Fruit fly (Drosophila melanogaster): Measurements from ENCODE around the gene PRL-1.

Gene PRL-1

dm6 chr2L:16257227-16258071 is at the start of gene PRL-1, which contains the start of gene EndoGI:
Gene PRL-1 (minus strand): TSS chr2L:16257606.
Gene EndoGI (plus strand): TSS chr2L:16257688.
- TF ChIP-seq CG13204 (GFP tag; optimal IDR thresholded peaks at IDR 0.05), result no peak
- TF ChIP-seq D1 (tag; optimal IDR thresholded peaks at IDR 0.05), result peak; percentile 4
- no peak; the same call in 1 of the 2 replicates for TF ChIP-seq rn (GFP tag; IDR thresholded peaks at IDR 0.05)
- peak; percentile 85 for TF ChIP-seq CG12605 (GFP tag; IDR thresholded peaks at IDR 0.05)
- no peak for TF ChIP-seq fd96Ca (GFP tag; IDR thresholded peaks at IDR 0.05)
- peak; percentile 87 for TF ChIP-seq CG32121 (GFP tag; IDR thresholded peaks at IDR 0.05)
- TF ChIP-seq CG8301 (tag; optimal IDR thresholded peaks at IDR 0.05), result peak; percentile 67
- peak; percentile 78; the same call in 1 of the 2 replicates for TF ChIP-seq Ets98B (GFP tag; IDR thresholded peaks at IDR 0.05)
- TF ChIP-seq CG8159 (tag; optimal IDR thresholded peaks at IDR 0.05), result peak; percentile 81
- peak; percentile 91 for TF ChIP-seq CG4496 (GFP tag; IDR thresholded peaks at IDR 0.05)
- TF ChIP-seq gl (tag; optimal IDR thresholded peaks at IDR 0.05), result peak; percentile 10
- no peak for TF ChIP-seq CG14655 (GFP tag; optimal IDR thresholded peaks at IDR 0.05)
- peak; percentile 57 for TF ChIP-seq Snoo (tag; optimal IDR thresholded peaks at IDR 0.05)
- TF ChIP-seq Pif1B (GFP tag; optimal IDR thresholded peaks at IDR 0.05), result peak; percentile 47
- TF ChIP-seq CG17806 (tag; optimal IDR thresholded peaks at IDR 0.05), result peak; percentile 75
- TF ChIP-seq Pif1A (GFP tag; optimal IDR thresholded peaks at IDR 0.05), result peak; percentile 68
- TF ChIP-seq CG15710 (tag; optimal IDR thresholded peaks at IDR 0.05), result peak; percentile 79
- TF ChIP-seq CG10348 (GFP tag; IDR thresholded peaks at IDR 0.05), result no peak
- TF ChIP-seq CG9948 (tag; optimal IDR thresholded peaks at IDR 0.05), result peak; percentile 71
- no peak for TF ChIP-seq EcR (GFP tag; optimal IDR thresholded peaks at IDR 0.05)
- peak; percentile 72 for TF ChIP-seq CG34367 (tag; optimal IDR thresholded peaks at IDR 0.05)

- TF ChIP-seq D1 (tag; optimal IDR thresholded peaks at IDR 0.05) (peak; percentile 58), CG8301 (tag; optimal IDR thresholded peaks at IDR 0.05) (no peak), CG14655 (GFP tag; optimal IDR thresholded peaks at IDR 0.05) (no peak), CG15710 (tag; optimal IDR thresholded peaks at IDR 0.05) (peak; percentile 34)
Measured at dm6 chr2L:16302773-16303279, 45.4 kb upstream of the PRL-1 start, which contains the start of gene GMF. Gene GMF (minus strand): TSS chr2L:16302954.

dm6 chr2L:16299466-16300311 is 42.3 kb upstream of the PRL-1 start, which contains the start of the genes heix and CG17328:
Gene heix (minus strand): TSS chr2L:16299858.
Gene CG17328 (plus strand): TSS chr2L:16299943.
- TF ChIP-seq rn (GFP tag; IDR thresholded peaks at IDR 0.05) (0 out of 2 replicates have a peak, but pooled peaks have one; percentile 40), CG10348 (GFP tag; IDR thresholded peaks at IDR 0.05) (0 out of 2 replicates have a peak, but pooled peaks have one; percentile 16), CG9948 (tag; optimal IDR thresholded peaks at IDR 0.05) (peak; percentile 59), CG15710 (tag; optimal IDR thresholded peaks at IDR 0.05) (peak; percentile 74), CG17806 (tag; optimal IDR thresholded peaks at IDR 0.05) (peak; percentile 62), CG8301 (tag; optimal IDR thresholded peaks at IDR 0.05) (peak; percentile 59), CG12605 (GFP tag; IDR thresholded peaks at IDR 0.05) (no peak), D1 (tag; optimal IDR thresholded peaks at IDR 0.05) (no peak), CG8159 (tag; optimal IDR thresholded peaks at IDR 0.05) (peak; percentile 73), CG32121 (GFP tag; IDR thresholded peaks at IDR 0.05) (peak; percentile 14; the same call in 1 of the 2 replicates), fd96Ca (GFP tag; IDR thresholded peaks at IDR 0.05) (no peak), Ets98B (GFP tag; IDR thresholded peaks at IDR 0.05) (peak; percentile 27; the same call in 1 of the 2 replicates), Pif1B (GFP tag; optimal IDR thresholded peaks at IDR 0.05) (no peak), gl (tag; optimal IDR thresholded peaks at IDR 0.05) (no peak), CG4496 (GFP tag; IDR thresholded peaks at IDR 0.05) (peak; percentile 69), CG14655 (GFP tag; optimal IDR thresholded peaks at IDR 0.05) (no peak), Snoo (tag; optimal IDR thresholded peaks at IDR 0.05) (peak; percentile 64), CG13204 (GFP tag; optimal IDR thresholded peaks at IDR 0.05) (no peak), CG34367 (tag; optimal IDR thresholded peaks at IDR 0.05) (peak; percentile 56), Pif1A (GFP tag; optimal IDR thresholded peaks at IDR 0.05) (no peak), EcR (GFP tag; optimal IDR thresholded peaks at IDR 0.05) (no peak)

dm6 chr2L:16293703-16294233 is 36.4 kb upstream of the PRL-1 start, which contains the start of gene Cyp303a1:
Gene Cyp303a1 (plus strand): TSS chr2L:16294183.
- no peak for TF ChIP-seq CG15710 (tag; optimal IDR thresholded peaks at IDR 0.05)
- TF ChIP-seq CG9948 (tag; optimal IDR thresholded peaks at IDR 0.05), result no peak
- TF ChIP-seq CG8301 (tag; optimal IDR thresholded peaks at IDR 0.05), result no peak
- TF ChIP-seq CG10348 (GFP tag; IDR thresholded peaks at IDR 0.05), result no peak
- no peak for TF ChIP-seq rn (GFP tag; IDR thresholded peaks at IDR 0.05)

dm6 chr2L:16292975-16293501 is 35.6 kb upstream of the PRL-1 start, which contains the start of gene CG13258:
Gene CG13258 (minus strand): TSS chr2L:16293025.
- TF ChIP-seq Ets98B (GFP tag; IDR thresholded peaks at IDR 0.05) (peak; percentile 16; the same call in 1 of the 2 replicates), Pif1B (GFP tag; optimal IDR thresholded peaks at IDR 0.05) (no peak)

Data from whole organism, pupa.